Fruit fly (Drosophila melanogaster) whole organism, prepupa: Measurements from ENCODE around the gene Crz.

ENCODE experiments used
- Blimp-1 ChIP-seq: fragments of 200-800 bp; sonication (Bioruptor generic); optimal IDR thresholded peaks from 3 replicates; lab custom pipeline; 2017; ENCODE audit warnings: missing biosample characterization, missing genetic modification characterization, mild to moderate bottlenecking, moderate library complexity, missing genetic modification reagents
- CG10631 ChIP-seq: fragments of 200-800 bp; sonication (Bioruptor generic); optimal IDR thresholded peaks from 2 replicates; lab custom pipeline; 2016; ENCODE audit warnings: missing biosample characterization, missing genetic modification characterization
- CG11294 ChIP-seq: fragments of 200-800 bp; sonication (Bioruptor generic); IDR thresholded peaks from 2 replicates; pipeline ENCODE4 v1.3.6; 2022; ENCODE audit warnings: missing biosample characterization, missing genetic modification characterization
- CG11762 ChIP-seq: fragments of 200-800 bp; sonication (Bioruptor generic); optimal IDR thresholded peaks from 3 replicates; lab custom pipeline; 2016; ENCODE audit warnings: missing biosample characterization, missing genetic modification characterization; ENCODE audit not compliant: insufficient read depth
- CG11902 ChIP-seq: fragments of 200-800 bp; sonication (Bioruptor generic); optimal IDR thresholded peaks from 3 replicates; lab custom pipeline; 2016; ENCODE audit warnings: missing biosample characterization, missing genetic modification characterization
- CG15336 ChIP-seq: fragments of 200-800 bp; sonication (Bioruptor generic); IDR thresholded peaks from 2 replicates; pipeline ENCODE4 v1.3.6; 2022; ENCODE audit warnings: missing biosample characterization, missing genetic modification characterization
- CG16779 ChIP-seq: fragments of 200-800 bp; sonication (Bioruptor generic); optimal IDR thresholded peaks from 3 replicates; lab custom pipeline; 2017; ENCODE audit warnings: missing biosample characterization, mild to moderate bottlenecking, missing genetic modification characterization
- CG3032 ChIP-seq: fragments of 200-800 bp; optimal IDR thresholded peaks from 2 replicates; lab custom pipeline; 2019; ENCODE audit warnings: missing biosample characterization, mild to moderate bottlenecking, missing genetic modification characterization, moderate library complexity
- CG32006 ChIP-seq: fragments of 200-800 bp; sonication (Bioruptor generic); optimal IDR thresholded peaks from 3 replicates; lab custom pipeline; 2017; ENCODE audit warnings: missing biosample characterization, mild to moderate bottlenecking, missing genetic modification characterization
- CG34406 ChIP-seq: fragments of 200-800 bp; sonication (Bioruptor generic); optimal IDR thresholded peaks from 3 replicates; lab custom pipeline; 2016; ENCODE audit warnings: missing biosample characterization, missing genetic modification characterization
- CG3919 ChIP-seq: fragments of 200-800 bp; sonication (Bioruptor generic); optimal IDR thresholded peaks from 3 replicates; lab custom pipeline; 2016; ENCODE audit warnings: missing biosample characterization, missing genetic modification characterization
- CG4318 ChIP-seq: fragments of 200-800 bp; sonication (Bioruptor generic); optimal IDR thresholded peaks from 3 replicates; lab custom pipeline; 2017; ENCODE audit warnings: missing biosample characterization, mild to moderate bottlenecking, missing genetic modification characterization
- CG6163 ChIP-seq: fragments of 200-800 bp; sonication (Bioruptor generic); IDR thresholded peaks from 3 replicates; pipeline ENCODE4 v1.3.6; 2022; ENCODE audit warnings: missing biosample characterization, missing genetic modification characterization
- CG6276 ChIP-seq: fragments of 200-800 bp; sonication (Bioruptor generic); optimal IDR thresholded peaks from 2 replicates; lab custom pipeline; 2017; ENCODE audit warnings: missing biosample characterization, mild to moderate bottlenecking, missing genetic modification characterization
- CG6792 ChIP-seq: fragments of 200-800 bp; sonication (Bioruptor generic); optimal IDR thresholded peaks from 3 replicates; lab custom pipeline; 2016; ENCODE audit warnings: missing biosample characterization, missing genetic modification characterization
- CG6854 ChIP-seq: fragments of 200-800 bp; sonication (Bioruptor generic); optimal IDR thresholded peaks from 2 replicates; lab custom pipeline; 2017; ENCODE audit warnings: missing biosample characterization, mild to moderate bottlenecking, missing genetic modification characterization
- CG7368 ChIP-seq: fragments of 200-800 bp; sonication (Bioruptor generic); optimal IDR thresholded peaks from 3 replicates; lab custom pipeline; 2016; ENCODE audit warnings: missing biosample characterization, missing genetic modification characterization
- CG8119 ChIP-seq: fragments of 200-800 bp; sonication (Bioruptor generic); IDR thresholded peaks from 3 replicates; pipeline ENCODE4 v1.3.6; 2022; ENCODE audit warnings: missing biosample characterization, missing genetic modification characterization
- CG8319 ChIP-seq: fragments of 200-800 bp; sonication (Bioruptor generic); optimal IDR thresholded peaks from 3 replicates; lab custom pipeline; 2016; ENCODE audit warnings: missing biosample characterization, missing genetic modification characterization
- CG8632 ChIP-seq: fragments of 200-800 bp; sonication (Bioruptor generic); optimal IDR thresholded peaks from 3 replicates; lab custom pipeline; 2016; ENCODE audit warnings: missing biosample characterization, missing genetic modification characterization
- CG9139 ChIP-seq: fragments of 200-800 bp; sonication (Bioruptor generic); optimal IDR thresholded peaks from 3 replicates; lab custom pipeline; 2017; ENCODE audit warnings: missing biosample characterization, mild to moderate bottlenecking, missing genetic modification characterization
- Eip78C ChIP-seq: fragments of 200-800 bp; sonication (Bioruptor generic); peaks from one replicate; lab custom pipeline; 2016; ENCODE audit warnings: missing biosample characterization, missing genetic modification characterization
- Eip93F ChIP-seq: fragments of 200-800 bp; sonication (Bioruptor generic); optimal IDR thresholded peaks from 2 replicates; lab custom pipeline; 2016; ENCODE audit warnings: missing biosample characterization, mild to moderate bottlenecking, missing genetic modification characterization
- Ets21C ChIP-seq: fragments of 200-800 bp; sonication (Bioruptor generic); optimal IDR thresholded peaks from 3 replicates; lab custom pipeline; 2016; ENCODE audit warnings: missing biosample characterization, missing genetic modification characterization
- Gug ChIP-seq: fragments of 200-800 bp; sonication (Bioruptor generic); IDR thresholded peaks from 2 replicates; pipeline ENCODE4 v1.3.6; 2022; ENCODE audit warnings: missing biosample characterization, missing genetic modification characterization
- Hr38 ChIP-seq: sonication (Bioruptor generic); optimal IDR thresholded peaks from 2 replicates; lab custom pipeline; 2016; ENCODE audit warnings: missing biosample characterization, missing genetic modification characterization
- Hr4 ChIP-seq: fragments of 200-800 bp; sonication (Bioruptor generic); optimal IDR thresholded peaks from 3 replicates; lab custom pipeline; 2016; ENCODE audit warnings: missing biosample characterization, missing genetic modification characterization
- Lpt ChIP-seq: fragments of 200-800 bp; sonication (Bioruptor generic); optimal IDR thresholded peaks from 3 replicates; lab custom pipeline; 2016; ENCODE audit warnings: missing biosample characterization, missing genetic modification characterization
- OdsH ChIP-seq: fragments of 200-800 bp; sonication (Bioruptor generic); optimal IDR thresholded peaks from 3 replicates; lab custom pipeline; 2016; ENCODE audit warnings: missing biosample characterization, missing genetic modification characterization
- Smox ChIP-seq: fragments of 200-800 bp; sonication (Bioruptor generic); optimal IDR thresholded peaks from 3 replicates; lab custom pipeline; 2016; ENCODE audit warnings: missing biosample characterization, missing genetic modification characterization
- Sox14 ChIP-seq: fragments of 200-800 bp; sonication (Bioruptor generic); optimal IDR thresholded peaks from 3 replicates; lab custom pipeline; 2016; ENCODE audit warnings: missing biosample characterization, missing genetic modification characterization
- Sox15 ChIP-seq: fragments of 200-800 bp; sonication (Bioruptor generic); optimal IDR thresholded peaks from 3 replicates; lab custom pipeline; 2016; ENCODE audit warnings: missing biosample characterization, missing genetic modification characterization
- acj6 ChIP-seq: fragments of 200-800 bp; sonication (Bioruptor generic); optimal IDR thresholded peaks from 3 replicates; lab custom pipeline; 2016; ENCODE audit warnings: missing biosample characterization, missing genetic modification characterization
- cyc ChIP-seq: fragments of 200-800 bp; sonication (Bioruptor generic); optimal IDR thresholded peaks from 3 replicates; lab custom pipeline; 2016; ENCODE audit warnings: missing biosample characterization, missing genetic modification characterization
- dac ChIP-seq: fragments of 200-800 bp; sonication (Bioruptor generic); optimal IDR thresholded peaks from 2 replicates; lab custom pipeline; 2017; ENCODE audit warnings: missing biosample characterization, mild to moderate bottlenecking, missing genetic modification characterization
- dsx ChIP-seq: fragments of 200-800 bp; optimal IDR thresholded peaks from 3 replicates; lab custom pipeline; 2019; ENCODE audit warnings: missing biosample characterization, mild to moderate bottlenecking, missing genetic modification characterization, moderate library complexity; ENCODE audit not compliant: poor library complexity, severe bottlenecking
- esn ChIP-seq: fragments of 200-800 bp; sonication (Bioruptor generic); optimal IDR thresholded peaks from 2 replicates; lab custom pipeline; 2016; ENCODE audit warnings: missing biosample characterization, mild to moderate bottlenecking, missing genetic modification characterization, moderate library complexity
- fd59A ChIP-seq: fragments of 200-800 bp; sonication (Bioruptor generic); optimal IDR thresholded peaks from 2 replicates; lab custom pipeline; 2017; ENCODE audit warnings: missing biosample characterization, mild to moderate bottlenecking, missing genetic modification characterization, missing genetic modification reagents
- fd85E ChIP-seq: fragments of 200-800 bp; sonication (Bioruptor generic); optimal IDR thresholded peaks from 3 replicates; lab custom pipeline; 2016; ENCODE audit warnings: missing biosample characterization, missing genetic modification characterization
- lz ChIP-seq: fragments of 200-800 bp; sonication (Bioruptor generic); optimal IDR thresholded peaks from 3 replicates; lab custom pipeline; 2016; ENCODE audit warnings: missing biosample characterization, missing genetic modification characterization
- net ChIP-seq: fragments of 200-800 bp; sonication (Bioruptor generic); optimal IDR thresholded peaks from 3 replicates; lab custom pipeline; 2016; ENCODE audit warnings: missing biosample characterization, missing genetic modification characterization
- pdm3 ChIP-seq: fragments of 200-800 bp; sonication (Bioruptor generic); optimal IDR thresholded peaks from 3 replicates; lab custom pipeline; 2016; ENCODE audit warnings: missing biosample characterization, missing genetic modification characterization
- salr ChIP-seq, 2 experiments: fragments of 200-800 bp; sonication (Bioruptor generic); optimal IDR thresholded peaks; 3 replicates each; lab custom pipeline; 2016 to 2018; ENCODE audit warnings: missing biosample characterization in 2 of 2, missing genetic modification characterization in 2 of 2, mild to moderate bottlenecking in 1 of 2
- spab ChIP-seq: fragments of 200-800 bp; sonication (Bioruptor generic); optimal IDR thresholded peaks from 2 replicates; lab custom pipeline; 2017; ENCODE audit warnings: missing biosample characterization, mild to moderate bottlenecking, missing genetic modification characterization, missing genetic modification reagents
- svp ChIP-seq: fragments of 200-800 bp; sonication (Bioruptor generic); peaks from one replicate; lab custom pipeline; 2016; ENCODE audit warnings: missing biosample characterization, missing genetic modification characterization
- topi ChIP-seq: fragments of 200-800 bp; sonication (Bioruptor generic); optimal IDR thresholded peaks from 3 replicates; lab custom pipeline; 2016; ENCODE audit warnings: missing biosample characterization, missing genetic modification characterization
- vri ChIP-seq: fragments of 200-800 bp; sonication (Bioruptor generic); optimal IDR thresholded peaks from 3 replicates; lab custom pipeline; 2016; ENCODE audit warnings: missing biosample characterization, mild to moderate bottlenecking, missing genetic modification characterization

Crz gene

dm6 chr3R:14283042-14283626 lies 31.5 kb upstream of the Crz start (continued):
- TF ChIP-seq fd85E (GFP tag; lab: Kevin White, UChicago) (no peak), CG3032 (tag; lab: Kevin White, UChicago) (peak; percentile 41), Sox15 (GFP tag; lab: Kevin White, UChicago) (peak; percentile 80), Gug (GFP tag; lab: Robert Waterston, UW) (no peak), CG32006 (peak; percentile 91), pdm3 (peak; percentile 85), net (GFP tag; lab: Kevin White, UChicago) (peak; percentile 76), CG6276 (GFP tag; lab: Kevin White, UChicago) (peak; percentile 79)
- TF ChIP-seq, all 60 proteins: peak for 41

dm6 chr3R:14283754-14284421 lies 30.8 kb upstream of the Crz start:
- peak; percentile 96 for TF ChIP-seq CG11902
- peak; percentile 99 for TF ChIP-seq OdsH (GFP tag; lab: Kevin White, UChicago)
- peak; percentile 98 for TF ChIP-seq CG10631 (GFP tag; lab: Kevin White, UChicago)
- peak; percentile 98 for TF ChIP-seq CG6276 (GFP tag; lab: Kevin White, UChicago)
- peak; percentile 92 for TF ChIP-seq dac (GFP tag; lab: Kevin White, UChicago)
- TF ChIP-seq CG9139 (GFP tag; lab: Kevin White, UChicago), result peak; percentile 86
- peak; percentile 98 for TF ChIP-seq Lpt (GFP tag; lab: Kevin White, UChicago)
- TF ChIP-seq esn (GFP tag; lab: Kevin White, UChicago), result peak; percentile 99
- peak; percentile 93 for TF ChIP-seq Ets21C (GFP tag; lab: Kevin White, UChicago)
- peak; percentile 97 for TF ChIP-seq Sox14
- TF ChIP-seq CG8119 (GFP tag; lab: Robert Waterston, UW), result no peak
- TF ChIP-seq CG8632 (GFP tag; lab: Kevin White, UChicago), result peak; percentile 98
- peak; percentile 98 for TF ChIP-seq Smox
- peak; percentile 92 to 97 for TF ChIP-seq salr (GFP tag; optimal IDR thresholded peaks at IDR 0.05; lab: Kevin White, UChicago)
- peak; percentile 90 for TF ChIP-seq Eip93F (GFP tag; lab: Kevin White, UChicago)
- TF ChIP-seq lz (GFP tag; lab: Kevin White, UChicago), result peak; percentile 98
- peak; percentile 95 for TF ChIP-seq vri
- peak; percentile 98 for TF ChIP-seq topi (GFP tag; lab: Kevin White, UChicago)
- no peak for TF ChIP-seq Gug (GFP tag; lab: Robert Waterston, UW)
- peak; percentile 100 for TF ChIP-seq Eip78C (GFP tag; lab: Kevin White, UChicago)
- TF ChIP-seq net (GFP tag; lab: Kevin White, UChicago), result peak; percentile 98
- peak; percentile 97 for TF ChIP-seq CG8319 (GFP tag; lab: Kevin White, UChicago)
- TF ChIP-seq CG15336 (GFP tag; lab: Robert Waterston, UW), result no peak
- TF ChIP-seq Blimp-1 (GFP tag; lab: Kevin White, UChicago), result peak; percentile 89
- TF ChIP-seq Hr4 (GFP tag; lab: Kevin White, UChicago), result peak; percentile 99
- TF ChIP-seq CG16779, result peak; percentile 94
- TF ChIP-seq Sox15 (GFP tag; lab: Kevin White, UChicago), result peak; percentile 97
- peak; percentile 98 for TF ChIP-seq acj6
- peak; percentile 99 for TF ChIP-seq CG3919
- TF ChIP-seq CG4318, result peak; percentile 98
- peak; percentile 98 for TF ChIP-seq CG34406 (GFP tag; lab: Kevin White, UChicago)
- peak; percentile 99 for TF ChIP-seq CG32006
- peak; percentile 95 for TF ChIP-seq CG11762 (GFP tag; lab: Kevin White, UChicago)
- TF ChIP-seq CG6163 (GFP tag; lab: Robert Waterston, UW), result no peak
- TF ChIP-seq svp (GFP tag; lab: Kevin White, UChicago), result peak; percentile 99
- no peak for TF ChIP-seq CG11294 (GFP tag; lab: Robert Waterston, UW)
- peak; percentile 97 for TF ChIP-seq CG7368 (GFP tag; lab: Kevin White, UChicago)
- TF ChIP-seq fd85E (GFP tag; lab: Kevin White, UChicago), result peak; percentile 88
- peak; percentile 97 for TF ChIP-seq cyc
- no peak for TF ChIP-seq Hr38 (GFP tag; lab: Kevin White, UChicago)
- peak; percentile 98 for TF ChIP-seq pdm3
- peak; percentile 95 for TF ChIP-seq CG3032 (tag; lab: Kevin White, UChicago)
- peak; percentile 97 for TF ChIP-seq CG6792 (GFP tag; lab: Kevin White, UChicago)
- peak; percentile 92 for TF ChIP-seq CG6854 (GFP tag; lab: Kevin White, UChicago)
- TF ChIP-seq fd59A (GFP tag; lab: Kevin White, UChicago), result peak; percentile 95
- TF ChIP-seq spab (GFP tag; lab: Kevin White, UChicago), result peak; percentile 92
- TF ChIP-seq dsx (GFP tag; lab: Kevin White, UChicago), result peak; percentile 95
